Fruit fly (Drosophila melanogaster) whole organism, embryonic: ENCODE results near the gene CG34310.

Experiments
- Aef1 ChIP-seq: fragments of 200-800 bp; sonication (Bioruptor generic); IDR thresholded peaks from 3 replicates; pipeline ENCODE4 v1.3.6; 2022; ENCODE audit warnings: missing biosample characterization, missing genetic modification characterization
- B-H1 ChIP-seq: fragments of 200-800 bp; sonication (Bioruptor generic); IDR thresholded peaks from 3 replicates; pipeline ENCODE4 v1.3.6; 2022; ENCODE audit warnings: missing biosample characterization, missing genetic modification characterization
- Bteb2 ChIP-seq: fragments of 200-800 bp; sonication (Bioruptor generic); optimal IDR thresholded peaks from 2 replicates; lab custom pipeline; 2016; ENCODE audit warnings: missing biosample characterization, missing genetic modification characterization
- CG10274 ChIP-seq: fragments of 200-800 bp; sonication (Bioruptor generic); optimal IDR thresholded peaks from 3 replicates; lab custom pipeline; 2017; ENCODE audit warnings: missing biosample characterization, mild to moderate bottlenecking, missing genetic modification characterization
- CG10366 ChIP-seq: fragments of 200-800 bp; sonication (Bioruptor generic); IDR thresholded peaks from 2 replicates; pipeline ENCODE4 v1.3.6; 2022; ENCODE audit warnings: missing biosample characterization, missing genetic modification characterization
- CG11696 ChIP-seq: fragments of 200-800 bp; sonication (Bioruptor generic); IDR thresholded peaks from 2 replicates; pipeline ENCODE4 v1.3.6; 2022; ENCODE audit warnings: missing biosample characterization, missing genetic modification characterization
- CG12391 ChIP-seq: fragments of 200-800 bp; sonication (Bioruptor generic); optimal IDR thresholded peaks from 3 replicates; lab custom pipeline; 2018; ENCODE audit warnings: missing biosample characterization, mild to moderate bottlenecking, missing genetic modification characterization, moderate library complexity
- CG15601 ChIP-seq: fragments of 200-800 bp; sonication (Bioruptor generic); optimal IDR thresholded peaks from 3 replicates; lab custom pipeline; 2019; ENCODE audit warnings: missing biosample characterization, mild to moderate bottlenecking, missing genetic modification characterization, moderate library complexity
- CG1647 ChIP-seq: fragments of 200-800 bp; sonication (Bioruptor generic); optimal IDR thresholded peaks from 3 replicates; lab custom pipeline; 2016; ENCODE audit warnings: missing biosample characterization, missing genetic modification characterization
- CG16779 ChIP-seq: fragments of 200-800 bp; sonication (Bioruptor generic); IDR thresholded peaks from 2 replicates; pipeline ENCODE4 v1.3.6; 2022; ENCODE audit warnings: missing biosample characterization, missing genetic modification characterization
- CG16815 ChIP-seq: fragments of 200-800 bp; sonication (Bioruptor generic); optimal IDR thresholded peaks from 3 replicates; lab custom pipeline; 2017; ENCODE audit warnings: missing biosample characterization, mild to moderate bottlenecking, missing genetic modification characterization
- CG18599 ChIP-seq: fragments of 200-800 bp; sonication (Bioruptor generic); optimal IDR thresholded peaks from 3 replicates; lab custom pipeline; 2017; ENCODE audit warnings: missing biosample characterization, missing genetic modification characterization, mild to moderate bottlenecking, moderate library complexity, missing genetic modification reagents
- CG18764 ChIP-seq: fragments of 200-800 bp; sonication (Bioruptor generic); optimal IDR thresholded peaks from 3 replicates; lab custom pipeline; 2016; ENCODE audit warnings: missing biosample characterization, missing genetic modification characterization
- CG2875 ChIP-seq: fragments of 200-800 bp; sonication (Bioruptor generic); optimal IDR thresholded peaks from 2 replicates; lab custom pipeline; 2017; ENCODE audit warnings: missing biosample characterization, mild to moderate bottlenecking, missing genetic modification characterization, missing genetic modification reagents
- CG2889 ChIP-seq: fragments of 200-800 bp; sonication (Bioruptor generic); IDR thresholded peaks from 3 replicates; pipeline ENCODE4 v1.3.6; 2022; ENCODE audit warnings: missing biosample characterization, missing genetic modification characterization
- CG31441 ChIP-seq: fragments of 200-800 bp; sonication (Bioruptor generic); IDR thresholded peaks from 2 replicates; pipeline ENCODE4 v1.3.6; 2022; ENCODE audit warnings: missing biosample characterization, missing genetic modification characterization
- CG3407 ChIP-seq: fragments of 200-800 bp; sonication (Bioruptor generic); optimal IDR thresholded peaks from 2 replicates; lab custom pipeline; 2018; ENCODE audit warnings: missing biosample characterization, mild to moderate bottlenecking, missing genetic modification characterization
- CG3847 ChIP-seq: fragments of 200-800 bp; sonication (Bioruptor generic); IDR thresholded peaks from 2 replicates; pipeline ENCODE4 v1.3.6; 2022; ENCODE audit warnings: missing biosample characterization, missing genetic modification characterization
- CG4360 ChIP-seq: fragments of 200-800 bp; sonication (Bioruptor generic); IDR thresholded peaks from 2 replicates; pipeline ENCODE4 v1.3.6; 2022; ENCODE audit warnings: missing biosample characterization, missing genetic modification characterization
- CG6791 ChIP-seq: fragments of 200-800 bp; sonication (Bioruptor generic); IDR thresholded peaks from 3 replicates; pipeline ENCODE4 v1.3.6; 2022; ENCODE audit warnings: missing biosample characterization, missing genetic modification characterization; ENCODE audit not compliant: partially characterized antibody
- CG7987 ChIP-seq: fragments of 200-800 bp; sonication (Bioruptor generic); optimal IDR thresholded peaks from 2 replicates; lab custom pipeline; 2018; ENCODE audit warnings: missing biosample characterization, mild to moderate bottlenecking, missing genetic modification characterization, moderate library complexity
- CG8089 ChIP-seq: fragments of 200-800 bp; sonication (Bioruptor generic); optimal IDR thresholded peaks from 3 replicates; lab custom pipeline; 2016; ENCODE audit warnings: missing biosample characterization, missing genetic modification characterization
- CG8388 ChIP-seq: fragments of 200-800 bp; sonication (Bioruptor generic); optimal IDR thresholded peaks from 2 replicates; lab custom pipeline; 2019; ENCODE audit warnings: missing biosample characterization, mild to moderate bottlenecking, missing genetic modification characterization, moderate library complexity
- CG9797 ChIP-seq: fragments of 200-800 bp; sonication (Bioruptor generic); optimal IDR thresholded peaks from 3 replicates; lab custom pipeline; 2018; ENCODE audit warnings: missing biosample characterization, mild to moderate bottlenecking, missing genetic modification characterization
- D ChIP-seq, 2 experiments: fragments of 200-800 bp in 1 of 2; fragments of >200 bp in 1 of 2; sonication (Bioruptor generic) in 1 of 2; optimal IDR thresholded peaks; 2 replicates in 1 of 2; 3 replicates in 1 of 2; lab custom pipeline; 2017; ENCODE audit warnings: mild to moderate bottlenecking in 1 of 2, missing biosample characterization in 1 of 2, missing genetic modification characterization in 1 of 2, missing genetic modification reagents in 1 of 2
- D19B ChIP-seq: fragments of 200-800 bp; sonication (Bioruptor generic); optimal IDR thresholded peaks from 2 replicates; lab custom pipeline; 2017; ENCODE audit warnings: missing biosample characterization, mild to moderate bottlenecking, missing genetic modification characterization
- Deaf1 ChIP-seq: fragments of 200-800 bp; optimal IDR thresholded peaks from 3 replicates; lab custom pipeline; 2019; ENCODE audit warnings: missing biosample characterization, mild to moderate bottlenecking, missing genetic modification characterization, moderate library complexity
- Dip3 ChIP-seq: fragments of 200-800 bp; sonication (Bioruptor generic); optimal IDR thresholded peaks from 3 replicates; lab custom pipeline; 2016; ENCODE audit warnings: missing biosample characterization, missing genetic modification characterization
- Doc2 ChIP-seq: fragments of 200-800 bp; sonication (Bioruptor generic); IDR thresholded peaks from 2 replicates; pipeline ENCODE4 v1.3.6; 2022; ENCODE audit warnings: missing biosample characterization, missing genetic modification characterization
- Hr3 ChIP-seq: fragments of 200-800 bp; sonication (Bioruptor generic); optimal IDR thresholded peaks from 3 replicates; lab custom pipeline; 2016; ENCODE audit warnings: missing biosample characterization, missing genetic modification characterization
- Hr39 ChIP-seq: fragments of >200 bp; optimal IDR thresholded peaks from 2 replicates; lab custom pipeline; 2017
- Kr ChIP-seq: fragments of 200-800 bp; sonication (Bioruptor generic); optimal IDR thresholded peaks from 2 replicates; lab custom pipeline; 2017; ENCODE audit warnings: missing biosample characterization, mild to moderate bottlenecking, missing genetic modification characterization
- Mrtf ChIP-seq: fragments of 200-800 bp; sonication (Bioruptor generic); IDR thresholded peaks from 3 replicates; pipeline ENCODE4 v1.3.6; 2022; ENCODE audit warnings: missing biosample characterization, missing genetic modification characterization
- Sox102F ChIP-seq: fragments of 200-800 bp; sonication (Bioruptor generic); optimal IDR thresholded peaks from 2 replicates; lab custom pipeline; 2018; ENCODE audit warnings: missing biosample characterization, mild to moderate bottlenecking, missing genetic modification characterization, moderate library complexity
- ase ChIP-seq: fragments of 200-800 bp; sonication (Bioruptor generic); IDR thresholded peaks from 3 replicates; pipeline ENCODE4 v1.3.6; 2022; ENCODE audit warnings: missing biosample characterization, missing genetic modification characterization
- fd102C ChIP-seq: fragments of 200-800 bp; sonication (Bioruptor generic); optimal IDR thresholded peaks from 2 replicates; lab custom pipeline; 2018; ENCODE audit warnings: missing biosample characterization, mild to moderate bottlenecking, missing genetic modification characterization, moderate library complexity
- ham ChIP-seq: fragments of 200-800 bp; sonication (Bioruptor generic); IDR thresholded peaks from 2 replicates; pipeline ENCODE4 v1.3.6; 2022; ENCODE audit warnings: missing biosample characterization, missing genetic modification characterization
- hkb ChIP-seq, 2 experiments: fragments of 200-800 bp in 1 of 2; fragments of >200 bp in 1 of 2; sonication (Bioruptor generic) in 1 of 2; IDR thresholded peaks in 1 of 2; optimal IDR thresholded peaks in 1 of 2; 2 replicates each; pipeline versions ENCODE4 v1.3.6 to Lab custom; 2017 to 2022; ENCODE audit warnings: missing biosample characterization in 1 of 2, missing genetic modification characterization in 1 of 2
- ind ChIP-seq: fragments of 200-800 bp; sonication (Bioruptor generic); optimal IDR thresholded peaks from 3 replicates; lab custom pipeline; 2016; ENCODE audit warnings: missing biosample characterization, missing genetic modification characterization
- inv ChIP-seq: fragments of 200-800 bp; sonication (Bioruptor generic); IDR thresholded peaks from 2 replicates; pipeline ENCODE4 v1.3.6; 2022; ENCODE audit warnings: missing biosample characterization, missing genetic modification characterization; ENCODE audit not compliant: partially characterized antibody
- nmo ChIP-seq: fragments of 200-800 bp; sonication (Bioruptor generic); optimal IDR thresholded peaks from 2 replicates; lab custom pipeline; 2018; ENCODE audit warnings: missing biosample characterization, mild to moderate bottlenecking, missing genetic modification characterization, moderate library complexity
- pfk ChIP-seq: fragments of 200-800 bp; sonication (Bioruptor generic); optimal IDR thresholded peaks from 2 replicates; lab custom pipeline; 2018; ENCODE audit warnings: missing biosample characterization, mild to moderate bottlenecking, missing genetic modification characterization, moderate library complexity
- pita ChIP-seq: fragments of 200-800 bp; sonication (Bioruptor generic); optimal IDR thresholded peaks from 2 replicates; lab custom pipeline; 2017; ENCODE audit warnings: missing biosample characterization, mild to moderate bottlenecking, missing genetic modification characterization
- repo ChIP-seq: fragments of 200-800 bp; sonication (Bioruptor generic); optimal IDR thresholded peaks from 2 replicates; lab custom pipeline; 2016; ENCODE audit warnings: missing biosample characterization, missing genetic modification characterization
- schlank ChIP-seq: fragments of 200-800 bp; sonication (Bioruptor generic); optimal IDR thresholded peaks from 2 replicates; lab custom pipeline; 2018; ENCODE audit warnings: missing biosample characterization, mild to moderate bottlenecking, missing genetic modification characterization
- sima ChIP-seq: fragments of 200-800 bp; sonication (Bioruptor generic); optimal IDR thresholded peaks from 2 replicates; lab custom pipeline; 2016; ENCODE audit warnings: missing biosample characterization, missing genetic modification characterization
- so ChIP-seq: fragments of 200-800 bp; sonication (Bioruptor generic); IDR thresholded peaks from 3 replicates; pipeline ENCODE4 v1.3.6; 2022; ENCODE audit warnings: missing biosample characterization, missing genetic modification characterization
- sob ChIP-seq: fragments of 200-800 bp; sonication (Bioruptor generic); IDR thresholded peaks from 2 replicates; pipeline ENCODE4 v1.3.6; 2022; ENCODE audit warnings: missing biosample characterization, missing genetic modification characterization
- sr ChIP-seq: fragments of 200-800 bp; sonication (Bioruptor generic); IDR thresholded peaks from 3 replicates; pipeline ENCODE4 v1.3.6; 2022; ENCODE audit warnings: missing biosample characterization, missing genetic modification characterization
- ttk ChIP-seq: fragments of 200-800 bp; sonication (Bioruptor generic); IDR thresholded peaks from 2 replicates; pipeline ENCODE4 v2.1.2; 2022; ENCODE audit warnings: missing biosample characterization, missing genetic modification characterization

CG34310 gene

DNA sequence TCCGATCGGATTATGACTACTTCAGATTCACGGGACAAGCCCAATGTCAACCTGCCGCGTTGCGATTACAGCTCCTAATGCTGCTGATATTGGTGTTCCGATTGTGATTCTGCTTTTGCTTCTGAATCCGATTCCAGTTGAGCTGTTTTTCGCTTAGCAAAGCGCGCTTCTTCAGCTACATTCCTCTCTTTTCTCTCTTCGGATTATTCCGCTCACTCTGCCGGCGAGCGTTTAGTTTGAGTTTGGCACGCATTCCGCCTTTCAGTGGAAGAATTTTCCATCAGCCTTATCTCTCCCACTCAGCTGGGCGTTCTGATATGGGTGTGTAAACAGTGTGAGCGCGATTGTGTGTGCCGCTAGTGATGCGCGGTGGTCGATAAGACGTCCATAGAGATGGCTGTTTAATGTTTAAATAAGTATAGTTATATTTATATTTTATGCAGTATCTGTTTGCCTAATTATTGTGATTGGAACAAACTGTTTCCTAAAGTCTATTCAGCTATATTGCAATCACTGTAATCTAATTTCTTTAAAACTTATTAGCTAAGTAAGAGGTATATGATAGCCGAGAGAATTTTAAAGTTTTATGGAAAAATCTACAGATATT lies 4.4 kb downstream of the CG34310 start, which contains the start of gene Galt (continued):
- TF ChIP-seq CG1647 (GFP tag; lab: Kevin White, UChicago) (no peak), CG3847 (GFP tag; lab: Robert Waterston, UW) (no peak), Deaf1 (tag; lab: Kevin White, UChicago) (peak; percentile 37), Doc2 (GFP tag; lab: Robert Waterston, UW) (no peak), Sox102F (GFP tag; lab: Kevin White, UChicago) (peak; percentile 26), CG16779 (GFP tag; lab: Robert Waterston, UW) (no peak), CG2875 (GFP tag; lab: Kevin White, UChicago) (peak; percentile 2), sr (GFP tag; lab: Robert Waterston, UW) (no peak), CG11696 (GFP tag; lab: Robert Waterston, UW) (no peak), CG12391 (tag; lab: Kevin White, UChicago) (peak; percentile 58), CG10366 (GFP tag; lab: Robert Waterston, UW) (no peak), CG2889 (GFP tag; lab: Robert Waterston, UW) (no peak), CG4360 (GFP tag; lab: Robert Waterston, UW) (0 out of 2 replicates have a peak, but pooled peaks have one; percentile 16), D (optimal IDR thresholded peaks at IDR 0.05; lab: Kevin White, UChicago) (no peak), D (GFP tag; optimal IDR thresholded peaks at IDR 0.05; lab: Kevin White, UChicago) (peak; percentile 27), fd102C (GFP tag; lab: Kevin White, UChicago) (no peak), D19B (GFP tag; lab: Kevin White, UChicago) (peak; percentile 80), CG3407 (GFP tag; lab: Kevin White, UChicago) (no peak), Kr (GFP tag; lab: Kevin White, UChicago) (no peak), schlank (tag; lab: Kevin White, UChicago) (no peak), Bteb2 (GFP tag; lab: Kevin White, UChicago) (peak; percentile 2), Dip3 (GFP tag; lab: Kevin White, UChicago) (no peak), ase (no peak), B-H1 (GFP tag; lab: Robert Waterston, UW) (no peak; the same call in 2 of the 3 replicates), repo (GFP tag; lab: Kevin White, UChicago) (no peak), CG18599 (GFP tag; lab: Kevin White, UChicago) (peak; percentile 21), CG10274 (GFP tag; lab: Kevin White, UChicago) (no peak), nmo (peak; percentile 52), CG8089 (GFP tag; lab: Kevin White, UChicago) (no peak), pita (no peak), ind (GFP tag; lab: Kevin White, UChicago) (no peak), CG9797 (peak; percentile 34), CG6791 (GFP tag; lab: Robert Waterston, UW) (peak; percentile 70; the same call in 2 of the 3 replicates), CG31441 (GFP tag; lab: Robert Waterston, UW) (no peak; the same call in none of the 2 replicates), Aef1 (GFP tag; lab: Robert Waterston, UW) (no peak), inv (GFP tag; lab: Robert Waterston, UW) (peak; percentile 52; the same call in 1 of the 2 replicates), ham (no peak), ttk (GFP tag; lab: Robert Waterston, UW) (no peak), CG8388 (GFP tag; lab: Kevin White, UChicago) (peak; percentile 5), CG7987 (GFP tag; lab: Kevin White, UChicago) (peak; percentile 54), pfk (GFP tag; lab: Kevin White, UChicago) (peak; percentile 37), CG15601 (tag; lab: Kevin White, UChicago) (peak; percentile 32), Hr39 (no peak), Mrtf (GFP tag; lab: Robert Waterston, UW) (no peak), Hr3 (GFP tag; lab: Kevin White, UChicago) (peak; percentile 5), CG18764 (GFP tag; lab: Kevin White, UChicago) (no peak), sima (GFP tag; lab: Kevin White, UChicago) (no peak), sob (GFP tag; lab: Robert Waterston, UW) (peak; percentile 59; the same call in 1 of the 2 replicates), hkb (optimal IDR thresholded peaks at IDR 0.05; lab: Kevin White, UChicago) (no peak), hkb (GFP tag; IDR thresholded peaks at IDR 0.05; lab: Robert Waterston, UW) (peak; percentile 30), so (GFP tag; lab: Robert Waterston, UW) (no peak), CG16815 (no peak)
